Worm (Caenorhabditis elegans) whole organism, L4 larva: Measurements from ENCODE around the gene trpp-11.

ENCODE experiments used
- D1046.2 ChIP-seq: fragments of 200-800 bp; sonication (Bioruptor generic); IDR thresholded peaks from 2 replicates; pipeline ENCODE4 v1.3.6; 2022; ENCODE audit warnings: missing genetic modification characterization, missing compliant biosample characterization
- F26F4.8 ChIP-seq: fragments of 200-800 bp; sonication (Bioruptor generic); conservative IDR thresholded peaks from 2 replicates; pipeline ENCODE4 v1.3.6; 2022; ENCODE audit warnings: missing genetic modification characterization, missing compliant biosample characterization
- F49E8.2 ChIP-seq: sonication (generic microtip); optimal IDR thresholded peaks from 2 replicates; lab custom pipeline; 2016; ENCODE audit warnings: missing compliant biosample characterization, mild to moderate bottlenecking, missing genetic modification characterization, borderline replicate concordance
- R02D3.7 ChIP-seq: fragments of 150-350 bp; sonication (generic microtip); optimal IDR thresholded peaks from 3 replicates; lab custom pipeline; 2014; ENCODE audit warnings: missing biosample characterization, missing genetic modification characterization
- T20F7.1 ChIP-seq: fragments of 200-800 bp; sonication (Bioruptor generic); optimal IDR thresholded peaks from 2 replicates; lab custom pipeline; 2018; ENCODE audit warnings: mild to moderate bottlenecking, missing genetic modification characterization, missing compliant biosample characterization
- T26A8.4 ChIP-seq: fragments of 200-800 bp; sonication (Bioruptor generic); IDR thresholded peaks from 2 replicates; pipeline ENCODE4 v1.3.6; 2022; ENCODE audit warnings: missing genetic modification characterization, missing compliant biosample characterization
- Y105C5A.15 ChIP-seq: fragments of 200-800 bp; sonication (Bioruptor generic); IDR thresholded peaks from 2 replicates; pipeline ENCODE4 v1.3.6; 2022; ENCODE audit warnings: missing genetic modification characterization, missing compliant biosample characterization
- Y75B8A.6 ChIP-seq: fragments of 200-800 bp; sonication (Bioruptor generic); IDR thresholded peaks from 2 replicates; pipeline ENCODE4 v1.3.6; 2022; ENCODE audit warnings: missing genetic modification reagents, missing genetic modification characterization, missing compliant biosample characterization
- aha-1 ChIP-seq: fragments of 150-350 bp; peaks from one replicate; lab custom pipeline; 2014; ENCODE audit warnings: missing biosample characterization, missing genetic modification characterization
- aly-2 ChIP-seq: sonication (generic microtip); optimal IDR thresholded peaks from 2 replicates; lab custom pipeline; 2018; ENCODE audit warnings: missing biosample characterization, missing genetic modification characterization
- attf-4 ChIP-seq: sonication (generic microtip); optimal IDR thresholded peaks from 3 replicates; lab custom pipeline; 2017; ENCODE audit warnings: missing biosample characterization, missing genetic modification characterization
- ctbp-1 ChIP-seq: fragments of 200-800 bp; sonication (Bioruptor generic); IDR thresholded peaks from 2 replicates; pipeline ENCODE4 v1.3.6; 2022; ENCODE audit warnings: missing genetic modification reagents, missing genetic modification characterization, missing compliant biosample characterization
- daf-12 ChIP-seq: fragments of 150-350 bp; optimal IDR thresholded peaks from 2 replicates; lab custom pipeline; 2014; ENCODE audit warnings: missing biosample characterization, missing genetic modification reagents, missing genetic modification characterization
- daf-16 ChIP-seq, 3 experiments: sonication (generic microtip); optimal IDR thresholded peaks; 2 replicates each; lab custom pipeline; 2016 to 2017; ENCODE audit warnings: missing genetic modification characterization in 3 of 3, missing genetic modification reagents in 3 of 3, mild to moderate bottlenecking in 2 of 3, missing compliant biosample characterization in 2 of 3, missing biosample characterization in 1 of 3, moderate library complexity in 1 of 3
- daf-8 ChIP-seq: fragments of 200-800 bp; sonication (Bioruptor generic); IDR thresholded peaks from 2 replicates; pipeline ENCODE4 v1.3.6; 2022; ENCODE audit warnings: missing genetic modification characterization, missing compliant biosample characterization
- dmd-6 ChIP-seq: fragments of 200-800 bp; sonication (Bioruptor generic); IDR thresholded peaks from 2 replicates; pipeline ENCODE4 v1.3.6; 2022; ENCODE audit warnings: missing genetic modification reagents, missing genetic modification characterization, missing compliant biosample characterization
- dpl-1 ChIP-seq: fragments of 150-350 bp; optimal IDR thresholded peaks from 2 replicates; lab custom pipeline; 2014; ENCODE audit warnings: missing biosample characterization, missing genetic modification reagents, missing genetic modification characterization
- duxl-1 ChIP-seq: sonication (generic microtip); optimal IDR thresholded peaks from 2 replicates; lab custom pipeline; 2016; ENCODE audit warnings: mild to moderate bottlenecking, missing genetic modification characterization, moderate library complexity, missing compliant biosample characterization; ENCODE audit not compliant: poor library complexity
- dve-1 ChIP-seq: sonication (generic microtip); optimal IDR thresholded peaks from 2 replicates; lab custom pipeline; 2017; ENCODE audit warnings: antibody characterized with exemption, mild to moderate bottlenecking, missing genetic modification characterization, missing compliant biosample characterization; ENCODE audit not compliant: insufficient read depth
- fkh-10 ChIP-seq: fragments of 150-350 bp; optimal IDR thresholded peaks from 2 replicates; lab custom pipeline; 2014; ENCODE audit warnings: missing biosample characterization, missing genetic modification reagents, missing genetic modification characterization
- hif-1 ChIP-seq, 2 experiments: sonication (generic microtip); optimal IDR thresholded peaks; 2 replicates each; lab custom pipeline; 2016 to 2017; ENCODE audit warnings: missing compliant biosample characterization in 2 of 2, missing genetic modification characterization in 2 of 2, missing genetic modification reagents in 2 of 2, missing genotype in 2 of 2, mild to moderate bottlenecking in 1 of 2
- hlh-11 ChIP-seq: fragments of 200-800 bp; sonication (Bioruptor generic); optimal IDR thresholded peaks from 2 replicates; lab custom pipeline; 2018; ENCODE audit warnings: mild to moderate bottlenecking, missing genetic modification characterization, missing compliant biosample characterization
- hlh-30 ChIP-seq: sonication (generic microtip); optimal IDR thresholded peaks from 2 replicates; lab custom pipeline; 2017; ENCODE audit warnings: antibody characterized with exemption, mild to moderate bottlenecking, missing genetic modification characterization, missing compliant biosample characterization; ENCODE audit not compliant: insufficient read depth
- lin-1 ChIP-seq: fragments of 200-800 bp; sonication (Bioruptor generic); IDR thresholded peaks from 2 replicates; pipeline ENCODE4 v1.3.6; 2022; ENCODE audit warnings: missing genetic modification reagents, missing genetic modification characterization, missing compliant biosample characterization
- lin-15B ChIP-seq: fragments of 150-350 bp; sonication (generic microtip); optimal IDR thresholded peaks from 3 replicates; lab custom pipeline; 2014; ENCODE audit warnings: missing biosample characterization, missing genetic modification characterization
- lir-3 ChIP-seq: sonication (generic microtip); optimal IDR thresholded peaks from 2 replicates; lab custom pipeline; 2016; ENCODE audit warnings: mild to moderate bottlenecking, missing genetic modification characterization, missing compliant biosample characterization
- madf-9 ChIP-seq: fragments of 200-800 bp; sonication (Bioruptor generic); conservative IDR thresholded peaks from 2 replicates; pipeline ENCODE4 v1.3.6; 2022; ENCODE audit warnings: missing genetic modification reagents, missing genetic modification characterization, missing compliant biosample characterization
- mdt-29 ChIP-seq: fragments of 200-800 bp; sonication (Bioruptor generic); IDR thresholded peaks from 2 replicates; pipeline ENCODE4 v1.3.6; 2022; ENCODE audit warnings: missing genetic modification reagents, missing genetic modification characterization, missing compliant biosample characterization
- mes-2 ChIP-seq: sonication (generic microtip); optimal IDR thresholded peaks from 2 replicates; lab custom pipeline; 2016; ENCODE audit warnings: missing genotype, mild to moderate bottlenecking, missing genetic modification characterization, missing compliant biosample characterization; ENCODE audit not compliant: poor library complexity, severe bottlenecking
- nhr-10 ChIP-seq: fragments of 150-350 bp; optimal IDR thresholded peaks from 2 replicates; lab custom pipeline; 2014; ENCODE audit warnings: missing biosample characterization, missing genetic modification characterization
- nhr-102 ChIP-seq: sonication (generic microtip); optimal IDR thresholded peaks from 2 replicates; lab custom pipeline; 2016; ENCODE audit warnings: mild to moderate bottlenecking, missing genetic modification characterization, moderate library complexity, missing compliant biosample characterization
- nhr-237 ChIP-seq: sonication (generic microtip); optimal IDR thresholded peaks from 2 replicates; lab custom pipeline; 2017; ENCODE audit warnings: missing biosample characterization, missing genetic modification characterization
- nhr-25 ChIP-seq: sonication (generic microtip); optimal IDR thresholded peaks from 2 replicates; lab custom pipeline; 2017; ENCODE audit warnings: missing genetic modification characterization, mild to moderate bottlenecking, missing compliant biosample characterization, antibody characterized with exemption, moderate library complexity, borderline replicate concordance; ENCODE audit not compliant: insufficient read depth
- nhr-28 ChIP-seq: fragments of 150-350 bp; optimal IDR thresholded peaks from 2 replicates; lab custom pipeline; 2014; ENCODE audit warnings: missing biosample characterization, missing genetic modification characterization
- nhr-41 ChIP-seq: fragments of 200-800 bp; sonication (Bioruptor generic); IDR thresholded peaks from 2 replicates; pipeline ENCODE4 v1.3.6; 2022; ENCODE audit warnings: missing genetic modification reagents, missing genetic modification characterization, missing compliant biosample characterization
- nhr-48 ChIP-seq: sonication (generic microtip); optimal IDR thresholded peaks from 2 replicates; lab custom pipeline; 2016; ENCODE audit warnings: mild to moderate bottlenecking, missing genetic modification characterization, missing compliant biosample characterization
- nhr-6 ChIP-seq: fragments of 150-350 bp; optimal IDR thresholded peaks from 2 replicates; lab custom pipeline; 2014; ENCODE audit warnings: missing biosample characterization, missing genetic modification characterization
- pqm-1 ChIP-seq: sonication (generic microtip); optimal IDR thresholded peaks from 2 replicates; lab custom pipeline; 2017; ENCODE audit warnings: missing biosample characterization, missing genetic modification characterization
- rbr-2 ChIP-seq: sonication (generic microtip); optimal IDR thresholded peaks from 2 replicates; lab custom pipeline; 2016; ENCODE audit warnings: missing genotype, missing genetic modification characterization, missing compliant biosample characterization
- sdz-12 ChIP-seq: fragments of 200-800 bp; sonication (Bioruptor generic); optimal IDR thresholded peaks from 2 replicates; lab custom pipeline; 2018; ENCODE audit warnings: mild to moderate bottlenecking, missing genetic modification characterization, missing compliant biosample characterization
- snpc-4 ChIP-seq: fragments of 150-350 bp; optimal IDR thresholded peaks from 2 replicates; lab custom pipeline; 2014; ENCODE audit warnings: missing biosample characterization, missing genetic modification characterization
- tag-97 ChIP-seq: fragments of 200-800 bp; sonication (Bioruptor generic); IDR thresholded peaks from 2 replicates; pipeline ENCODE4 v1.3.6; 2022; ENCODE audit warnings: missing genetic modification characterization, missing compliant biosample characterization
- tra-1 ChIP-seq: fragments of 200-800 bp; sonication (Bioruptor generic); IDR thresholded peaks from 2 replicates; pipeline ENCODE4 v1.3.6; 2022; ENCODE audit warnings: missing genetic modification reagents, missing genetic modification characterization, missing compliant biosample characterization
- zag-1 ChIP-seq: fragments of 150-350 bp; optimal IDR thresholded peaks from 2 replicates; lab custom pipeline; 2014; ENCODE audit warnings: missing biosample characterization, missing genetic modification characterization
- zip-2 ChIP-seq: fragments of 150-350 bp; optimal IDR thresholded peaks from 2 replicates; lab custom pipeline; 2014; ENCODE audit warnings: missing biosample characterization, missing genetic modification characterization
- ztf-11 ChIP-seq: fragments of 150-350 bp; optimal IDR thresholded peaks from 2 replicates; lab custom pipeline; 2014; ENCODE audit warnings: missing biosample characterization, missing genetic modification characterization
- ztf-7 ChIP-seq: fragments of 150-350 bp; optimal IDR thresholded peaks from 2 replicates; lab custom pipeline; 2014; ENCODE audit warnings: missing biosample characterization, missing genetic modification characterization

trpp-11 gene

ce11 chrIII:832855-833504, 38.0 kb downstream of the trpp-11 start, which contains the start of gene zip-2 (continued):
- TF ChIP-seq dve-1 (tag; lab: Kevin White, UChicago) (peak; percentile 95), F26F4.8 (no peak), nhr-6 (tag; lab: Kevin White, UChicago) (peak; percentile 83), daf-16 (GFP tag; optimal IDR thresholded peaks at IDR 0.05; lab: Kevin White, UChicago) (no peak), daf-16 (tag; optimal IDR thresholded peaks at IDR 0.05; lab: Kevin White, UChicago) (peak; percentile 95), hlh-30 (peak; percentile 74), fkh-10 (GFP tag; lab: Kevin White, UChicago) (no peak), ztf-11 (no peak), hlh-11 (peak; percentile 89), dmd-6 (GFP tag; lab: Robert Waterston, UW) (peak; percentile 90), lin-1 (GFP tag; lab: Robert Waterston, UW) (peak; percentile 72; the same call in 1 of the 2 replicates), nhr-48 (tag; lab: Kevin White, UChicago) (peak; percentile 53), ctbp-1 (no peak), pqm-1 (peak; percentile 84), ztf-7 (tag; lab: Kevin White, UChicago) (peak; percentile 7), nhr-102 (tag; lab: Kevin White, UChicago) (peak; percentile 29), mes-2 (tag; lab: Kevin White, UChicago) (peak; percentile 43), nhr-237 (tag; lab: Kevin White, UChicago) (no peak)

- TF ChIP-seq tra-1 (GFP tag; lab: Robert Waterston, UW) (peak; percentile 77), Y105C5A.15 (GFP tag; lab: Robert Waterston, UW) (0 out of 2 replicates have a peak, but pooled peaks have one; percentile 27), nhr-25 (tag; lab: Kevin White, UChicago) (peak; percentile 92), zag-1 (tag; lab: Kevin White, UChicago) (peak; percentile 10), T20F7.1 (GFP tag; lab: Kevin White, UChicago) (peak; percentile 73), tag-97 (GFP tag; lab: Robert Waterston, UW) (no peak), nhr-28 (peak; percentile 98), duxl-1 (tag; lab: Kevin White, UChicago) (peak; percentile 13), lir-3 (tag; lab: Kevin White, UChicago) (no peak), nhr-10 (peak; percentile 88), R02D3.7 (no peak), mdt-29 (GFP tag; lab: Robert Waterston, UW) (0 out of 2 replicates have a peak, but pooled peaks have one; percentile 50), madf-9 (peak; percentile 57; the same call in 1 of the 2 replicates), D1046.2 (GFP tag; lab: Robert Waterston, UW) (0 out of 2 replicates have a peak, but pooled peaks have one; percentile 48), aly-2 (tag; lab: Kevin White, UChicago) (no peak), lin-15B (tag; lab: Kevin White, UChicago) (no peak), attf-4 (tag; lab: Kevin White, UChicago) (peak; percentile 1), T26A8.4 (GFP tag; lab: Robert Waterston, UW) (peak; percentile 81), hlh-30 (peak; percentile 98), ctbp-1 (peak; percentile 82), hif-1 (tag; optimal IDR thresholded peaks at IDR 0.05; lab: Kevin White, UChicago) (peak; percentile 52 to 88), Y75B8A.6 (no peak), hlh-11 (peak; percentile 98), nhr-102 (tag; lab: Kevin White, UChicago) (peak; percentile 76), rbr-2 (tag; lab: Kevin White, UChicago) (peak; percentile 85), F49E8.2 (tag; lab: Kevin White, UChicago) (no peak), snpc-4 (tag; lab: Kevin White, UChicago) (no peak), daf-8 (GFP tag; lab: Robert Waterston, UW) (no peak), nhr-41 (GFP tag; lab: Robert Waterston, UW) (no peak), zip-2 (no peak), dpl-1 (peak; percentile 69), daf-12 (tag; lab: Kevin White, UChicago) (no peak), sdz-12 (GFP tag; lab: Kevin White, UChicago) (no peak), aha-1 (peak; percentile 99)
These were observed 38.9 kb downstream of the trpp-11 start for ce11 chrIII:833711-834442.
